Fruit fly (Drosophila melanogaster) whole organism, wandering third instar larva: ENCODE measurements around the gene Octalpha2R.

ENCODE experiments used
- Dif ChIP-seq: fragments of 200-275, 200-300 bp; sonication (Bioruptor generic); optimal IDR thresholded peaks from 2 replicates; lab custom pipeline; 2018; ENCODE audit warnings: missing biosample characterization, missing genetic modification characterization; ENCODE audit not compliant: partially characterized antibody
- GATAd ChIP-seq: sonication (Bioruptor generic); optimal IDR thresholded peaks from 2 replicates; lab custom pipeline; 2016; ENCODE audit warnings: missing biosample characterization, missing genetic modification characterization
- N ChIP-seq: fragments of >200 bp; optimal IDR thresholded peaks from 2 replicates; lab custom pipeline; 2018; ENCODE audit warnings: missing biosample characterization, missing external identifiers, missing genetic modification characterization
- OdsH ChIP-seq: fragments of 200-800 bp; sonication (Bioruptor generic); optimal IDR thresholded peaks from 2 replicates; lab custom pipeline; 2016; ENCODE audit warnings: missing biosample characterization, mild to moderate bottlenecking, missing genetic modification characterization
- brk ChIP-seq: fragments of 200-800 bp; sonication (Bioruptor generic); optimal IDR thresholded peaks from 2 replicates; lab custom pipeline; 2016; ENCODE audit warnings: missing biosample characterization, mild to moderate bottlenecking, missing genetic modification characterization
- dl ChIP-seq, 2 experiments: fragments of 175-275, 200-275 bp in 1 of 2; fragments of 200-275 bp in 1 of 2; sonication (Bioruptor generic); optimal IDR thresholded peaks; lab custom pipeline; 2018; ENCODE audit warnings: mild to moderate bottlenecking in 2 of 2, missing biosample characterization in 2 of 2, missing genetic modification characterization in 2 of 2, moderate library complexity in 2 of 2; ENCODE audit not compliant: partially characterized antibody in 2 of 2, insufficient read depth in 1 of 2
- dmrt93B ChIP-seq: fragments of 200-800 bp; sonication (Bioruptor generic); optimal IDR thresholded peaks from 2 replicates; lab custom pipeline; 2018; ENCODE audit warnings: missing biosample characterization, mild to moderate bottlenecking, missing genetic modification characterization
- dsf ChIP-seq: sonication (Bioruptor generic); optimal IDR thresholded peaks from 2 replicates; lab custom pipeline; 2016; ENCODE audit warnings: missing biosample characterization, missing genetic modification characterization, borderline replicate concordance
- lola ChIP-seq: fragments of >200 bp; optimal IDR thresholded peaks from 2 replicates; lab custom pipeline; 2017; ENCODE audit warnings: missing biosample characterization, missing genetic modification characterization
- pan ChIP-seq: fragments of >200 bp; optimal IDR thresholded peaks from 2 replicates; lab custom pipeline; 2017
- psq ChIP-seq: fragments of 200-800 bp; sonication (Bioruptor generic); optimal IDR thresholded peaks from 3 replicates; lab custom pipeline; 2017; ENCODE audit warnings: missing biosample characterization, mild to moderate bottlenecking, missing genetic modification characterization, moderate library complexity
- rgr ChIP-seq: fragments of 200-800 bp; sonication (Bioruptor generic); optimal IDR thresholded peaks from 3 replicates; lab custom pipeline; 2016; ENCODE audit warnings: missing biosample characterization, mild to moderate bottlenecking, missing genetic modification characterization
- tai ChIP-seq: sonication (Bioruptor generic); optimal IDR thresholded peaks from 2 replicates; lab custom pipeline; 2016; ENCODE audit warnings: missing biosample characterization, missing genetic modification characterization

DNA sequence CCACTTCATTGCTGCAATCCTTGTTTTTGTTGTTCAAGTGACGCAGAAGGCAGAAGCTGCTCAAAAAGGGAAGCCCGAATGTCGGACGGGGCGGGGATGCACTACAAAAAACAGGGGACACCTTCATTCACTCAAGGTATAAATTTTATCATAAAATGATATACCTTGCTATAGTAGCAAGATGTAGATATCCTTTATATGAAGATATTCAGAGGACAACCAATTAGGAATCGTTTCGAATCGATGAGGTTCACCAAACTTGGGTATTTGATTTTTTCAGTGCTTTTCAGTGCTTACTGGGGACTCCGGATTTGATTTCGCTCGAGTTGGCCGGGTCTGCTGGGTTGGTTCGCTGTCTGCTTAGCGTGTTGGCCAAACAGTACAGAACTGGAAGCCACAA, 61.8 kb downstream of the Octalpha2R start:
- TF ChIP-seq psq (GFP tag; lab: Kevin White, UChicago), result no peak
- no peak for TF ChIP-seq pan
- TF ChIP-seq dl (GFP tag; optimal IDR thresholded peaks at IDR 0.05; lab: Kevin White, UChicago; ENCODE audit: insufficient read depth in 1 of 2, partially characterized antibody in 2 of 2), result no peak
- no peak for TF ChIP-seq lola (GFP tag; lab: Kevin White, UChicago)
- TF ChIP-seq Dif (GFP tag; lab: Kevin White, UChicago), result no peak
- no peak for TF ChIP-seq rgr (GFP tag; lab: Kevin White, UChicago)
- no peak for TF ChIP-seq tai
- no peak for TF ChIP-seq GATAd (GFP tag; lab: Kevin White, UChicago)
- TF ChIP-seq N (GFP tag; lab: Kevin White, UChicago), result no peak
- TF ChIP-seq dsf (GFP tag; lab: Kevin White, UChicago), result no peak
- TF ChIP-seq OdsH (GFP tag; lab: Kevin White, UChicago), result peak; percentile 15
- no peak for TF ChIP-seq brk (GFP tag; lab: Kevin White, UChicago)
- TF ChIP-seq dmrt93B (GFP tag; lab: Kevin White, UChicago), result peak; percentile 54
